Worm (Caenorhabditis elegans): ENCODE results near the gene F44A6.4.

DNA sequence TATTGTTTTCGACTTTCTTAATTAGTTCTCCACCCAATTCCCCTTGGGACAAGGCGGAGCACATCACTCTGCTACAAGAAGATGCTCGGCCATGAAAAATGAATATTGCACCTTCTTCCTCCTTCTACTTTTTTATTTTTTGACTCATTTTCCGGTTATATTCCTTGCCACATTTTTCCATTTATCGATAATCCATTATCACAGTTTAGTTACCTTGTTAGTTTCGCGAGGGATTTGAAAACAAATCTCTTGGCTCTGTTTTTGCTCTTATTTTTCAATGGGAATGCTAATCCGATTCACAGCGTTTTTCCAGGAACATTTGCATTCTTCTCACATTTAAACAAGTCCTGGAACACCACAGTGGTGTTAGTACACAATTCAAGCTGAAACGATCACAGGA is 48.3 kb downstream of the F44A6.4 start, which contains the start of gene rnp-9:
- TF ChIP-seq W03F9.2 (tag; optimal IDR thresholded peaks at IDR 0.05) (no peak), him-1 (tag; optimal IDR thresholded peaks at IDR 0.05) (no peak)
